Fruit fly (Drosophila melanogaster): Measurements from ENCODE around the gene Rop.
A peak's percentile ranks its signal among the peaks of the same experiment; 100 is the strongest.

Rop gene

DNA sequence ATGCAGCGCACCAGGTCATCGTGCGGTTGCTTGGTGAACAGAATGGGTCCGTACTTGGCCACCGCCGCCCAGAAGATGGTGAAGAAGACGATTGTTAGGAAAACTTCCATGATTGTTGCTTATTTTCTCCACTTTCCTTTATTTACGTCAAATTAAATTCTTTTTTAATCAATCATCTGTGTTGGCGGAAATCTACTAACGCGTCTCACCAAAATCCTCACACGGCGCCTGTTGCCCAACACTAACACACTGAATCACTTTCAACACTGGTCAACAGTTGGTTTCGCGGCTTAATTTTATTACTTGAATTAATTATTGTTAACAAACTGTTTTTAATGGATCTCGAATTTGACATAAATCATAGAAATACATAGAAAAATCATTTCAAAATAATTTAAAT lies 47.9 kb upstream of the Rop start, which contains the start of gene VhaM9.7-c (continued):
- peak; percentile 81 for TF ChIP-seq gfzf (GFP tag; optimal IDR thresholded peaks at IDR 0.05)
- TF ChIP-seq aop (GFP tag; IDR thresholded peaks at IDR 0.05) = no peak
- no peak for TF ChIP-seq cas (GFP tag; IDR thresholded peaks at IDR 0.05)
- no peak for TF ChIP-seq CG7745 (tag; optimal IDR thresholded peaks at IDR 0.05)
- TF ChIP-seq CG12769 (tag; optimal IDR thresholded peaks at IDR 0.05) = no peak
- no peak for TF ChIP-seq CG15479 (GFP tag; optimal IDR thresholded peaks at IDR 0.05)
- no peak for TF ChIP-seq tx (GFP tag; optimal IDR thresholded peaks at IDR 0.05)
- no peak for TF ChIP-seq rib (GFP tag; IDR thresholded peaks at IDR 0.05)
- peak; percentile 52 for TF ChIP-seq CG9797 (GFP tag; optimal IDR thresholded peaks at IDR 0.05)
- TF ChIP-seq scrt (GFP tag; optimal IDR thresholded peaks at IDR 0.05) = peak; percentile 54
- peak; percentile 6 for TF ChIP-seq CG1647 (GFP tag; optimal IDR thresholded peaks at IDR 0.05)
- no peak for TF ChIP-seq chinmo (GFP tag; IDR thresholded peaks at IDR 0.05; ENCODE audit: partially characterized antibody)
- peak; percentile 28 for TF ChIP-seq CG18599 (GFP tag; optimal IDR thresholded peaks at IDR 0.05)
- TF ChIP-seq nerfin-1 (tag; optimal IDR thresholded peaks at IDR 0.05) = peak; percentile 37
- peak; percentile 2 for TF ChIP-seq CG12942 (GFP tag; optimal IDR thresholded peaks at IDR 0.05)
- no peak for TF ChIP-seq bab2 (GFP tag; optimal IDR thresholded peaks at IDR 0.05)
- no peak for TF ChIP-seq CG12104 (GFP tag; optimal IDR thresholded peaks at IDR 0.05)
- TF ChIP-seq CG4424 (GFP tag; optimal IDR thresholded peaks at IDR 0.05) = peak; percentile 30
- peak; percentile 47 for TF ChIP-seq CG13624 (GFP tag; optimal IDR thresholded peaks at IDR 0.05)
- TF ChIP-seq Gsc (GFP tag; IDR thresholded peaks at IDR 0.05) = no peak
- no peak; the same call in 1 of the 2 replicates for TF ChIP-seq sisA (GFP tag; IDR thresholded peaks at IDR 0.05)
- TF ChIP-seq CG13894 (tag; optimal IDR thresholded peaks at IDR 0.05) = no peak
- TF ChIP-seq so (GFP tag; IDR thresholded peaks at IDR 0.05) = no peak
- no peak for TF ChIP-seq salm (tag; optimal IDR thresholded peaks at IDR 0.05)
- no peak for TF ChIP-seq Kr (GFP tag; optimal IDR thresholded peaks at IDR 0.05)
- TF ChIP-seq CG9817 (tag; optimal IDR thresholded peaks at IDR 0.05) = peak; percentile 13
- no peak for TF ChIP-seq crol (GFP tag; IDR thresholded peaks at IDR 0.05)
- peak; percentile 51 for TF ChIP-seq abd-A (tag; optimal IDR thresholded peaks at IDR 0.05)
- TF ChIP-seq CG3163 (GFP tag; optimal IDR thresholded peaks at IDR 0.05) = no peak
- no peak for TF ChIP-seq ranshi (GFP tag; IDR thresholded peaks at IDR 0.05)
- peak; percentile 45; the same call in 1 of the 3 replicates for TF ChIP-seq otp (GFP tag; IDR thresholded peaks at IDR 0.05)
- TF ChIP-seq Trl (optimal IDR thresholded peaks at IDR 0.05) = no peak
- peak; percentile 22 for TF ChIP-seq Trl (GFP tag; optimal IDR thresholded peaks at IDR 0.05)
- peak; percentile 14 for TF ChIP-seq nmo (GFP tag; optimal IDR thresholded peaks at IDR 0.05)
- TF ChIP-seq CoRest (tag; optimal IDR thresholded peaks at IDR 0.05) = no peak
- no peak for TF ChIP-seq CG1603 (tag; optimal IDR thresholded peaks at IDR 0.05)
- 0 out of 3 replicates have a peak, but pooled peaks have one; percentile 2 for TF ChIP-seq CG2199 (GFP tag; IDR thresholded peaks at IDR 0.05)
- TF ChIP-seq corto (GFP tag; optimal IDR thresholded peaks at IDR 0.05) = no peak
- TF ChIP-seq C15 (GFP tag; IDR thresholded peaks at IDR 0.05) = no peak
- no peak for TF ChIP-seq jumu (GFP tag; optimal IDR thresholded peaks at IDR 0.05)
- no peak for TF ChIP-seq CG30020 (tag; optimal IDR thresholded peaks at IDR 0.05)
- no peak for TF ChIP-seq ttk (GFP tag; IDR thresholded peaks at IDR 0.05)
- no peak for TF ChIP-seq CG3407 (GFP tag; optimal IDR thresholded peaks at IDR 0.05)
- TF ChIP-seq Asciz (GFP tag; optimal IDR thresholded peaks at IDR 0.05) = no peak
- TF ChIP-seq sima (GFP tag; optimal IDR thresholded peaks at IDR 0.05) = no peak
- no peak for TF ChIP-seq NC2α (GFP tag; optimal IDR thresholded peaks at IDR 0.05)
- TF ChIP-seq CG10147 (GFP tag; optimal IDR thresholded peaks at IDR 0.05) = no peak
- TF ChIP-seq Xrp1 (GFP tag; IDR thresholded peaks at IDR 0.05) = peak; percentile 36; the same call in 1 of the 2 replicates
- peak; percentile 26 for TF ChIP-seq Side (GFP tag; optimal IDR thresholded peaks at IDR 0.05)
- no peak for TF ChIP-seq dan (GFP tag; IDR thresholded peaks at IDR 0.05)
- TF ChIP-seq Camta (GFP tag; optimal IDR thresholded peaks at IDR 0.05) = peak; percentile 2
- TF ChIP-seq CG8359 (GFP tag; optimal IDR thresholded peaks at IDR 0.05; ENCODE audit: borderline replicate concordance) = no peak
